Worm (Caenorhabditis elegans): ENCODE data around the gene myo-5.

ce11 chrV:8098239-8098638 lies 10.5 kb upstream of the myo-5 start, which contains the start of gene str-145:
- TF ChIP-seq W03F9.2 (tag; optimal IDR thresholded peaks at IDR 0.05) (no peak), him-1 (tag; optimal IDR thresholded peaks at IDR 0.05) (no peak)
